Fruit fly (Drosophila melanogaster) S2 (cell line): ENCODE data around the gene Sse.

Experiments
- CG8478 ChIP-seq: fragments of >200 bp; optimal IDR thresholded peaks from 2 replicates; lab custom pipeline; 2018
- CTCF ChIP-seq, 2 experiments: fragments of >200 bp; optimal IDR thresholded peaks; 2 replicates each; lab custom pipeline; 2018

DNA sequence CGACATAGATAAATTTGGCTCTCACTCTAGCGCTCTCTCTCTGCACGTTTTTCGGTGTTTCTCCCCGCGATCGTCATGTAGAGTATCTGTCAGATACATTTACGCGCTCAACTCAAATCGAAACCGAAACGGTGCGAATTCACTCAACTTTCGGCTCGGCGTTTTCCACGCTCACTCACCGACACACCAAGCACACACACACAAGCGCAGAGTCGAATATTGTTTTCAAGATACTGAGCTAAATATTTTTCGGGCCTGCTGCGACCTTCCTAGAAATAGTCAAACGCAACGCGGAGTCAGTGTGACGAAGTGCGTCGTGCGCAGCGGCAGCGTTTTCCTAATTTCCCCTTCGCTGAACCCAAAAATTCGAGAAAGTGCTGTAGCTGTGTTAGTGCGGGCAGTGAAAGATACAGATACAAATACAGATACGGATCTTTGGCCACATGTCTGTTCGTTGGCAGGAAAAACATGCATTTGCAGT lies 7.6 kb downstream of the Sse start, which contains the start of gene lin-28:
- no peak for TF ChIP-seq CTCF (optimal IDR thresholded peaks at IDR 0.05; lab: Kevin White, UChicago)
- no peak for TF ChIP-seq CG8478
